Fruit fly (Drosophila melanogaster) whole organism, embryonic: ENCODE measurements around the gene Rbf.

Experiments
- BtbVII ChIP-seq: fragments of 200-800 bp; sonication (Bioruptor generic); optimal IDR thresholded peaks from 3 replicates; lab custom pipeline; 2017; ENCODE audit warnings: missing biosample characterization, mild to moderate bottlenecking, missing genetic modification characterization
- CG10321 ChIP-seq: fragments of 200-800 bp; sonication (Bioruptor generic); IDR thresholded peaks from 2 replicates; pipeline ENCODE4 v1.3.6; 2022; ENCODE audit warnings: missing biosample characterization, missing genetic modification characterization
- CG11085 ChIP-seq: fragments of 200-800 bp; sonication (Bioruptor generic); IDR thresholded peaks from 2 replicates; pipeline ENCODE4 v1.3.6; 2022; ENCODE audit warnings: missing biosample characterization, missing genetic modification characterization
- CG11456 ChIP-seq: fragments of 200-800 bp; sonication (Bioruptor generic); IDR thresholded peaks from 3 replicates; pipeline ENCODE4 v1.3.6; 2022; ENCODE audit warnings: missing biosample characterization, missing genetic modification characterization
- CG11723 ChIP-seq: fragments of 200-800 bp; sonication (Bioruptor generic); optimal IDR thresholded peaks from 2 replicates; lab custom pipeline; 2017; ENCODE audit warnings: missing biosample characterization, mild to moderate bottlenecking, missing genetic modification characterization
- CG12219 ChIP-seq: fragments of 200-800 bp; sonication (Bioruptor generic); optimal IDR thresholded peaks from 3 replicates; lab custom pipeline; 2018; ENCODE audit warnings: missing biosample characterization, mild to moderate bottlenecking, missing genetic modification characterization
- CG13123 ChIP-seq: fragments of 200-800 bp; sonication (Bioruptor generic); optimal IDR thresholded peaks from 2 replicates; lab custom pipeline; 2016; ENCODE audit warnings: missing biosample characterization, missing genetic modification characterization
- CG17802 ChIP-seq: fragments of 200-800 bp; sonication (Bioruptor generic); optimal IDR thresholded peaks from 2 replicates; lab custom pipeline; 2018; ENCODE audit warnings: missing biosample characterization, mild to moderate bottlenecking, missing genetic modification characterization, moderate library complexity
- CG2120 ChIP-seq: fragments of 200-800 bp; sonication (Bioruptor generic); optimal IDR thresholded peaks from 3 replicates; lab custom pipeline; 2016; ENCODE audit warnings: missing biosample characterization, missing genetic modification characterization
- CG32767 ChIP-seq: fragments of 200-800 bp; sonication (Bioruptor generic); IDR thresholded peaks from 2 replicates; pipeline ENCODE4 v1.3.6; 2022; ENCODE audit warnings: missing biosample characterization, missing genetic modification characterization
- CG4282 ChIP-seq: fragments of 200-800 bp; sonication (Bioruptor generic); optimal IDR thresholded peaks from 2 replicates; lab custom pipeline; 2016; ENCODE audit warnings: missing biosample characterization, missing genetic modification characterization
- CG43689 ChIP-seq: fragments of 200-800 bp; sonication (Bioruptor generic); IDR thresholded peaks from 2 replicates; pipeline ENCODE4 v1.3.6; 2022; ENCODE audit warnings: missing biosample characterization, missing genetic modification characterization
- CG5180 ChIP-seq: fragments of 200-800 bp; sonication (Bioruptor generic); optimal IDR thresholded peaks from 3 replicates; lab custom pipeline; 2017; ENCODE audit warnings: missing biosample characterization, missing genetic modification characterization, mild to moderate bottlenecking, moderate library complexity, missing genetic modification reagents
- CG6854 ChIP-seq: fragments of 200-800 bp; sonication (Bioruptor generic); optimal IDR thresholded peaks from 3 replicates; lab custom pipeline; 2017; ENCODE audit warnings: missing biosample characterization, mild to moderate bottlenecking, missing genetic modification characterization
- CG7556 ChIP-seq: fragments of 200-800 bp; sonication (Bioruptor generic); optimal IDR thresholded peaks from 2 replicates; lab custom pipeline; 2017; ENCODE audit warnings: missing biosample characterization, mild to moderate bottlenecking, missing genetic modification characterization
- CG7839 ChIP-seq: fragments of 200-800 bp; sonication (Bioruptor generic); optimal IDR thresholded peaks from 3 replicates; lab custom pipeline; 2018; ENCODE audit warnings: missing biosample characterization, mild to moderate bottlenecking, missing genetic modification characterization, moderate library complexity
- CG9215 ChIP-seq: fragments of 200-800 bp; sonication (Bioruptor generic); IDR thresholded peaks from 2 replicates; pipeline ENCODE4 v1.3.6; 2022; ENCODE audit warnings: missing biosample characterization, missing genetic modification characterization
- CG9437 ChIP-seq: fragments of 200-800 bp; sonication (Bioruptor generic); optimal IDR thresholded peaks from 2 replicates; lab custom pipeline; 2018; ENCODE audit warnings: missing biosample characterization, mild to moderate bottlenecking, missing genetic modification characterization
- CTCF ChIP-seq: fragments of 200-800 bp; sonication (Bioruptor generic); optimal IDR thresholded peaks from 2 replicates; lab custom pipeline; 2017; ENCODE audit warnings: missing biosample characterization, mild to moderate bottlenecking, missing genetic modification characterization, moderate library complexity
- Camta ChIP-seq: fragments of 200-800 bp; sonication (Bioruptor generic); optimal IDR thresholded peaks from 2 replicates; lab custom pipeline; 2016; ENCODE audit warnings: missing biosample characterization, missing genetic modification characterization
- CrebB ChIP-seq: fragments of 200-800 bp; sonication (Bioruptor generic); optimal IDR thresholded peaks from 3 replicates; lab custom pipeline; 2018; ENCODE audit warnings: missing biosample characterization, mild to moderate bottlenecking, missing genetic modification characterization
- Deaf1 ChIP-seq: fragments of 200-800 bp; optimal IDR thresholded peaks from 3 replicates; lab custom pipeline; 2019; ENCODE audit warnings: missing biosample characterization, mild to moderate bottlenecking, missing genetic modification characterization, moderate library complexity
- Dp ChIP-seq: fragments of 200-800 bp; sonication (Bioruptor generic); optimal IDR thresholded peaks from 2 replicates; lab custom pipeline; 2018; ENCODE audit warnings: missing biosample characterization, mild to moderate bottlenecking, missing genetic modification characterization, moderate library complexity
- Drgx ChIP-seq: fragments of 200-800 bp; sonication (Bioruptor generic); IDR thresholded peaks from 2 replicates; pipeline ENCODE4 v1.3.6; 2022; ENCODE audit warnings: missing biosample characterization, missing genetic modification characterization
- ERR ChIP-seq: fragments of 200-800 bp; sonication (Bioruptor generic); optimal IDR thresholded peaks from 2 replicates; lab custom pipeline; 2016; ENCODE audit warnings: missing biosample characterization, missing genetic modification characterization
- HLH4C ChIP-seq: fragments of 200-800 bp; sonication (Bioruptor generic); IDR thresholded peaks from 3 replicates; pipeline ENCODE4 v1.3.6; 2022; ENCODE audit warnings: missing biosample characterization, missing genetic modification characterization; ENCODE audit not compliant: partially characterized antibody
- Hr51 ChIP-seq, 2 experiments: fragments of 200-800 bp; sonication (Bioruptor generic); optimal IDR thresholded peaks; 2 replicates in 1 of 2; 3 replicates in 1 of 2; lab custom pipeline; 2016 to 2018; ENCODE audit warnings: missing biosample characterization in 2 of 2, missing genetic modification characterization in 2 of 2, mild to moderate bottlenecking in 1 of 2, moderate library complexity in 1 of 2
- Mes4 ChIP-seq: fragments of 200-800 bp; sonication (Bioruptor generic); optimal IDR thresholded peaks from 2 replicates; lab custom pipeline; 2016; ENCODE audit warnings: missing biosample characterization, missing genetic modification characterization
- Myb ChIP-seq: fragments of 200-800 bp; sonication (Bioruptor generic); optimal IDR thresholded peaks from 2 replicates; lab custom pipeline; 2016; ENCODE audit warnings: missing biosample characterization, missing genetic modification characterization
- Oli ChIP-seq: fragments of 200-800 bp; sonication (Bioruptor generic); optimal IDR thresholded peaks from 2 replicates; lab custom pipeline; 2018; ENCODE audit warnings: missing biosample characterization, mild to moderate bottlenecking, missing genetic modification characterization, moderate library complexity
- Side ChIP-seq: fragments of 200-800 bp; sonication (Bioruptor generic); optimal IDR thresholded peaks from 2 replicates; lab custom pipeline; 2016; ENCODE audit warnings: missing biosample characterization, missing genetic modification characterization
- Stat92E ChIP-seq, 3 experiments: fragments of >200 bp in 2 of 3; fragments of 200-800 bp in 1 of 3; sonication (Bioruptor generic) in 1 of 3; optimal IDR thresholded peaks; 2 replicates each; lab custom pipeline; 2017 to 2019; ENCODE audit warnings: missing biosample characterization in 3 of 3, missing genetic modification characterization in 3 of 3, mild to moderate bottlenecking in 1 of 3, moderate library complexity in 1 of 3
- Vsx1 ChIP-seq: fragments of 200-800 bp; sonication (Bioruptor generic); optimal IDR thresholded peaks from 2 replicates; lab custom pipeline; 2017; ENCODE audit warnings: missing biosample characterization, mild to moderate bottlenecking, missing genetic modification characterization, missing genetic modification reagents
- bowl ChIP-seq: fragments of 200-800 bp; sonication (Bioruptor generic); IDR thresholded peaks from 2 replicates; pipeline ENCODE4 v1.3.6; 2022; ENCODE audit warnings: missing biosample characterization, missing genetic modification characterization
- corto ChIP-seq: fragments of 200-800 bp; sonication (Bioruptor generic); optimal IDR thresholded peaks from 2 replicates; lab custom pipeline; 2016; ENCODE audit warnings: missing biosample characterization, mild to moderate bottlenecking, missing genetic modification characterization, moderate library complexity
- fd102C ChIP-seq: fragments of 200-800 bp; sonication (Bioruptor generic); optimal IDR thresholded peaks from 2 replicates; lab custom pipeline; 2018; ENCODE audit warnings: missing biosample characterization, mild to moderate bottlenecking, missing genetic modification characterization, moderate library complexity
- fd3F ChIP-seq: fragments of 200-800 bp; sonication (Bioruptor generic); optimal IDR thresholded peaks from 2 replicates; lab custom pipeline; 2018; ENCODE audit warnings: missing biosample characterization, mild to moderate bottlenecking, missing genetic modification characterization, moderate library complexity
- her ChIP-seq: fragments of 200-800 bp; sonication (Bioruptor generic); optimal IDR thresholded peaks from 2 replicates; lab custom pipeline; 2016; ENCODE audit warnings: missing biosample characterization, missing genetic modification characterization
- knrl ChIP-seq: fragments of 200-800 bp; sonication (Bioruptor generic); IDR thresholded peaks from 3 replicates; pipeline ENCODE4 v1.3.6; 2022; ENCODE audit warnings: missing biosample characterization, missing genetic modification characterization; ENCODE audit not compliant: partially characterized antibody
- lab ChIP-seq: fragments of 200-800 bp; sonication (Bioruptor generic); optimal IDR thresholded peaks from 3 replicates; lab custom pipeline; 2017; ENCODE audit warnings: missing biosample characterization, missing genetic modification characterization, mild to moderate bottlenecking, moderate library complexity, missing genetic modification reagents
- lov ChIP-seq, 2 experiments: fragments of 200-800 bp in 1 of 2; fragments of >200 bp in 1 of 2; sonication (Bioruptor generic) in 1 of 2; IDR thresholded peaks in 1 of 2; optimal IDR thresholded peaks in 1 of 2; 2 replicates in 1 of 2; 3 replicates in 1 of 2; pipeline versions ENCODE4 v1.3.6 to Lab custom; 2017 to 2022; ENCODE audit warnings: missing biosample characterization in 1 of 2, missing genetic modification characterization in 1 of 2
- maf-S ChIP-seq: fragments of 200-800 bp; sonication (Bioruptor generic); optimal IDR thresholded peaks from 2 replicates; lab custom pipeline; 2016; ENCODE audit warnings: missing biosample characterization, missing genetic modification characterization
- onecut ChIP-seq: fragments of 200-800 bp; sonication (Bioruptor generic); IDR thresholded peaks from 2 replicates; pipeline ENCODE4 v1.3.6; 2022; ENCODE audit warnings: missing biosample characterization, missing genetic modification characterization
- otp ChIP-seq: fragments of 200-800 bp; sonication (Bioruptor generic); IDR thresholded peaks from 3 replicates; pipeline ENCODE4, ENCODE4 v1.3.6; 2022; ENCODE audit warnings: missing biosample characterization, missing genetic modification characterization
- pfk ChIP-seq: fragments of 200-800 bp; sonication (Bioruptor generic); optimal IDR thresholded peaks from 2 replicates; lab custom pipeline; 2018; ENCODE audit warnings: missing biosample characterization, mild to moderate bottlenecking, missing genetic modification characterization, moderate library complexity
- sens-2 ChIP-seq: fragments of 200-800 bp; sonication (Bioruptor generic); IDR thresholded peaks from 2 replicates; pipeline ENCODE4 v1.3.6; 2022; ENCODE audit warnings: missing biosample characterization, missing genetic modification characterization
- slbo ChIP-seq: fragments of 200-800 bp; sonication (Bioruptor generic); IDR thresholded peaks from 2 replicates; pipeline ENCODE4 v1.3.6; 2022; ENCODE audit warnings: missing biosample characterization, missing genetic modification characterization
- sna ChIP-seq: fragments of 200-800 bp; sonication (Bioruptor generic); IDR thresholded peaks from 2 replicates; pipeline ENCODE4 v1.3.6; 2022; ENCODE audit warnings: missing biosample characterization, missing genetic modification characterization; ENCODE audit not compliant: partially characterized antibody
- sug ChIP-seq: fragments of 200-800 bp; optimal IDR thresholded peaks from 2 replicates; lab custom pipeline; 2019; ENCODE audit warnings: missing biosample characterization, mild to moderate bottlenecking, missing genetic modification characterization, moderate library complexity

Gene Rbf

DNA sequence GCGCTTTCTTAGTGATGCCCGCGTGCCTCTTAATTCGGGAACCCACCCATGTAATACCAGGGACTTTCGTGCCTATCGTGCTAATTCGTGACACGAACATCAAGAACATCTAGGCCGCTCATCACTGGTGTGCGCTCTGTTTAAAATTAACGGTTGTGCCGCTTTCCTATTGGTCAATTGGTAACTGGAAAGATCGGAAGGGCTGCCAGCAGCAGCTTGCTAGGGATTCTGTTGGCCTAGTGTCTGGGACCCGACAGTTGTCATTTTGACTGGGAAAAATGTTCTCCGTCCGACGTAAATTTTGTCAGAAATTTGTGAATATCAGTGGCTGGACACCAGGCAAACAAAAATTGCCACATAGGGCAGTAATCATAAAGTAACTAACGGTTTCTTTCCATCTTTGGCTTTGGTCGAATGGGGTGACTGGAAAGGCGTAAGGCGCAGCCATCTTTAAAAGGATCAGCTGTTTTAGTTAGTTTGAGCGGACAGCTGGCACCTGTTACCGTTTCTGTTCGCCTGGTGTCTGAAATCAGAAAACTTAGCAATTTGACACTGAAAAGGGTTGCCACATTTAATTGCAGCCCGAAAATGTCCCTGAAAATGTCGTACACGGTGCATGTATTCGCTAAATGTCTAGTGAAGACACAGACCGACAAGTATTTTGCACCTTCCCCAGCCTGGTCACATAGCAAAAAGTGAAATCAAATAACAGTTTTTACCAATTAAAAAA lies 42.2 kb downstream of the Rbf start, which contains the start of gene CG5273 (continued):
- TF ChIP-seq Hr51 (GFP tag; optimal IDR thresholded peaks at IDR 0.05; lab: Kevin White, UChicago) (peak in 1 of 2 experiments; percentile 25), CG13123 (GFP tag; lab: Kevin White, UChicago) (no peak), CG7556 (peak; percentile 7), CG10321 (GFP tag; lab: Robert Waterston, UW) (no peak), CG5180 (GFP tag; lab: Kevin White, UChicago) (no peak), lab (GFP tag; lab: Kevin White, UChicago) (peak; percentile 64), Deaf1 (tag; lab: Kevin White, UChicago) (no peak), CG9437 (GFP tag; lab: Kevin White, UChicago) (no peak), CTCF (GFP tag; lab: Kevin White, UChicago) (peak; percentile 78), Stat92E (GFP tag; optimal IDR thresholded peaks at IDR 0.05; lab: Kevin White, UChicago) (peak in 1 of 3 experiments; percentile 84), maf-S (GFP tag; lab: Kevin White, UChicago) (no peak), CG32767 (GFP tag; lab: Robert Waterston, UW) (no peak), bowl (no peak), slbo (GFP tag; lab: Robert Waterston, UW) (peak; percentile 51), Side (no peak), CG12219 (GFP tag; lab: Kevin White, UChicago) (no peak), Camta (no peak), Oli (tag; lab: Kevin White, UChicago) (no peak), CG9215 (GFP tag; lab: Robert Waterston, UW) (no peak), CG2120 (GFP tag; lab: Kevin White, UChicago) (peak; percentile 36), CG11723 (peak; percentile 4), BtbVII (GFP tag; lab: Kevin White, UChicago) (peak; percentile 4), Mes4 (GFP tag; lab: Kevin White, UChicago) (no peak), lov (optimal IDR thresholded peaks at IDR 0.05; lab: Kevin White, UChicago) (no peak), lov (GFP tag; IDR thresholded peaks at IDR 0.05; lab: Robert Waterston, UW) (no peak), CG6854 (GFP tag; lab: Kevin White, UChicago) (no peak), pfk (GFP tag; lab: Kevin White, UChicago) (no peak), CrebB (tag; lab: Kevin White, UChicago) (peak; percentile 38), CG43689 (GFP tag; lab: Robert Waterston, UW) (no peak), onecut (GFP tag; lab: Robert Waterston, UW) (no peak), sna (GFP tag; lab: Robert Waterston, UW) (peak; percentile 96), sug (tag; lab: Kevin White, UChicago) (peak; percentile 52), HLH4C (GFP tag; lab: Robert Waterston, UW) (peak; percentile 82), otp (GFP tag; lab: Robert Waterston, UW) (peak; percentile 39; the same call in 1 of the 3 replicates), fd3F (no peak), sens-2 (GFP tag; lab: Robert Waterston, UW) (no peak), Drgx (GFP tag; lab: Robert Waterston, UW) (peak; percentile 28; the same call in 1 of the 2 replicates), Vsx1 (peak; percentile 36), knrl (GFP tag; lab: Robert Waterston, UW) (peak; percentile 81), Dp (peak; percentile 56), CG17802 (tag; lab: Kevin White, UChicago) (no peak), her (no peak), Myb (GFP tag; lab: Kevin White, UChicago) (peak; percentile 94), CG11085 (no peak), fd102C (GFP tag; lab: Kevin White, UChicago) (peak; percentile 22), ERR (no peak), CG4282 (GFP tag; lab: Kevin White, UChicago) (no peak), CG7839 (peak; percentile 7), corto (GFP tag; lab: Kevin White, UChicago) (no peak), CG11456 (GFP tag; lab: Robert Waterston, UW) (no peak)
